Fruit fly (Drosophila melanogaster): Measurements from ENCODE around the gene aqz.

Gene aqz

dm6 chr3R:8807831-8808517 is 12.5 kb downstream of the aqz start:
- no peak for TF ChIP-seq cic (GFP tag; optimal IDR thresholded peaks at IDR 0.05)
- TF ChIP-seq CG33017 (tag; optimal IDR thresholded peaks at IDR 0.05) = no peak
- no peak for TF ChIP-seq pad (GFP tag; optimal IDR thresholded peaks at IDR 0.05)

- TF ChIP-seq CG5204 (GFP tag; optimal IDR thresholded peaks at IDR 0.05) (no peak), Hr96 (GFP tag; optimal IDR thresholded peaks at IDR 0.05) (no peak), kay (GFP tag; ENCODE audit: borderline replicate concordance) (no peak), tj (GFP tag; optimal IDR thresholded peaks at IDR 0.05) (no peak), bab1 (GFP tag; optimal IDR thresholded peaks at IDR 0.05) (no peak), CG7045 (GFP tag; optimal IDR thresholded peaks at IDR 0.05) (no peak), pad (GFP tag; optimal IDR thresholded peaks at IDR 0.05) (no peak), CG33017 (tag; optimal IDR thresholded peaks at IDR 0.05) (no peak), toe (GFP tag; optimal IDR thresholded peaks at IDR 0.05) (no peak), ovo (GFP tag; optimal IDR thresholded peaks at IDR 0.05) (no peak), cnc (optimal IDR thresholded peaks at IDR 0.05) (no peak), cic (GFP tag; optimal IDR thresholded peaks at IDR 0.05) (no peak), CG7101 (tag; optimal IDR thresholded peaks at IDR 0.05) (no peak), Mnt (GFP tag; optimal IDR thresholded peaks at IDR 0.05) (no peak), Crg-1 (GFP tag; optimal IDR thresholded peaks at IDR 0.05) (no peak), CG12768 (GFP tag; optimal IDR thresholded peaks at IDR 0.05) (no peak), CG1620 (GFP tag; optimal IDR thresholded peaks at IDR 0.05) (no peak), Clk (GFP tag; optimal IDR thresholded peaks at IDR 0.05) (no peak), CG14711 (tag; optimal IDR thresholded peaks at IDR 0.05) (no peak)
Measured at dm6 chr3R:8807048-8807447, 13.4 kb downstream of the aqz start.

dm6 chr3R:8806638-8807037 is 13.8 kb downstream of the aqz start:
- no peak for TF ChIP-seq kay (GFP tag; ENCODE audit: borderline replicate concordance)
- no peak for TF ChIP-seq bab1 (GFP tag; optimal IDR thresholded peaks at IDR 0.05)
- no peak for TF ChIP-seq Crg-1 (GFP tag; optimal IDR thresholded peaks at IDR 0.05)
- TF ChIP-seq cnc (optimal IDR thresholded peaks at IDR 0.05) = no peak
- no peak for TF ChIP-seq CG7045 (GFP tag; optimal IDR thresholded peaks at IDR 0.05)
- TF ChIP-seq CG14711 (tag; optimal IDR thresholded peaks at IDR 0.05) = no peak
- no peak for TF ChIP-seq Hr96 (GFP tag; optimal IDR thresholded peaks at IDR 0.05)
- TF ChIP-seq ovo (GFP tag; optimal IDR thresholded peaks at IDR 0.05) = no peak
- TF ChIP-seq CG5204 (GFP tag; optimal IDR thresholded peaks at IDR 0.05) = no peak
- TF ChIP-seq cic (GFP tag; optimal IDR thresholded peaks at IDR 0.05) = no peak
- TF ChIP-seq CG12768 (GFP tag; optimal IDR thresholded peaks at IDR 0.05) = no peak

dm6 chr3R:8806104-8806503 is 14.4 kb downstream of the aqz start, which contains the start of gene hng2:
Gene hng2 (plus strand): TSS chr3R:8806322.
- TF ChIP-seq CG7045 (GFP tag; optimal IDR thresholded peaks at IDR 0.05) (no peak), cic (GFP tag; optimal IDR thresholded peaks at IDR 0.05) (no peak), CG11617 (GFP tag; optimal IDR thresholded peaks at IDR 0.05) (no peak), bab1 (GFP tag; optimal IDR thresholded peaks at IDR 0.05) (no peak)

dm6 chr3R:8805388-8805852 is 15.1 kb downstream of the aqz start, which contains the start of gene CG9839:
Gene CG9839 (minus strand): TSS chr3R:8805802.
- TF ChIP-seq Clk (GFP tag; optimal IDR thresholded peaks at IDR 0.05) = no peak
- TF ChIP-seq Mnt (GFP tag; optimal IDR thresholded peaks at IDR 0.05) = peak; percentile 23

- TF ChIP-seq CG33017 (tag; optimal IDR thresholded peaks at IDR 0.05) (no peak), ovo (GFP tag; optimal IDR thresholded peaks at IDR 0.05) (no peak), Mnt (GFP tag; optimal IDR thresholded peaks at IDR 0.05) (peak; percentile 81), cic (GFP tag; optimal IDR thresholded peaks at IDR 0.05) (no peak), Hr96 (GFP tag; optimal IDR thresholded peaks at IDR 0.05) (no peak), CG12768 (GFP tag; optimal IDR thresholded peaks at IDR 0.05) (no peak), CG7101 (tag; optimal IDR thresholded peaks at IDR 0.05) (no peak), CG7045 (GFP tag; optimal IDR thresholded peaks at IDR 0.05) (no peak), CG11617 (GFP tag; optimal IDR thresholded peaks at IDR 0.05) (peak; percentile 18), cnc (optimal IDR thresholded peaks at IDR 0.05) (no peak), CG1620 (GFP tag; optimal IDR thresholded peaks at IDR 0.05) (no peak), bab1 (GFP tag; optimal IDR thresholded peaks at IDR 0.05) (peak; percentile 48), pad (GFP tag; optimal IDR thresholded peaks at IDR 0.05) (peak; percentile 11), kay (GFP tag; ENCODE audit: borderline replicate concordance) (peak; percentile 99), Clk (GFP tag; optimal IDR thresholded peaks at IDR 0.05) (no peak), Crg-1 (GFP tag; optimal IDR thresholded peaks at IDR 0.05) (peak; percentile 18), tj (GFP tag; optimal IDR thresholded peaks at IDR 0.05) (peak; percentile 5), CG5204 (GFP tag; optimal IDR thresholded peaks at IDR 0.05) (no peak), CG14711 (tag; optimal IDR thresholded peaks at IDR 0.05) (no peak), toe (GFP tag; optimal IDR thresholded peaks at IDR 0.05) (no peak)
Measured at dm6 chr3R:8801126-8801762, 19.2 kb downstream of the aqz start, which contains the start of the genes Pif1A, Pif1B and CCT7. Gene Pif1A (minus strand): TSS chr3R:8801176. Gene Pif1B (minus strand): TSS chr3R:8801176. Gene CCT7 (plus strand): TSS chr3R:8801564.

Data from whole organism, adult.